Fruit fly (Drosophila melanogaster): ENCODE results near the gene Met.

Met gene

dm6 chrX:11580200-11580840 is 35.6 kb upstream of the Met start, which contains the start of gene nod (continued):
- TF ChIP-seq CG15696 (tag; optimal IDR thresholded peaks at IDR 0.05) (peak; percentile 41), CG13424 (tag; optimal IDR thresholded peaks at IDR 0.05) (peak; percentile 44), pita (GFP tag; optimal IDR thresholded peaks at IDR 0.05) (peak; percentile 89), Eip74EF (GFP tag; optimal IDR thresholded peaks at IDR 0.05) (peak in 1 of 2 experiments; percentile 47), Hsf (GFP tag; optimal IDR thresholded peaks at IDR 0.05) (peak; percentile 68), CG13775 (GFP tag; optimal IDR thresholded peaks at IDR 0.05) (peak; percentile 68), CG2875 (GFP tag; optimal IDR thresholded peaks at IDR 0.05) (peak; percentile 40), Blimp-1 (GFP tag; optimal IDR thresholded peaks at IDR 0.05) (peak; percentile 44), CG8944 (GFP tag; optimal IDR thresholded peaks at IDR 0.05) (peak; percentile 50), slbo (GFP tag; IDR thresholded peaks at IDR 0.05) (peak; percentile 68), usp (GFP tag; optimal IDR thresholded peaks at IDR 0.05) (no peak), CkIIα-i1 (GFP tag; IDR thresholded peaks at IDR 0.05) (no peak), dm (GFP tag; optimal IDR thresholded peaks at IDR 0.05) (peak; percentile 31), Ets97D (GFP tag; optimal IDR thresholded peaks at IDR 0.05) (peak; percentile 94), bab2 (GFP tag; optimal IDR thresholded peaks at IDR 0.05) (peak; percentile 65), CG2120 (GFP tag; optimal IDR thresholded peaks at IDR 0.05) (peak; percentile 80), MESR4 (GFP tag; optimal IDR thresholded peaks at IDR 0.05) (peak; percentile 36), ems (GFP tag; optimal IDR thresholded peaks at IDR 0.05) (peak; percentile 78), CG17361 (GFP tag; IDR thresholded peaks at IDR 0.05) (peak; percentile 71), CG7987 (GFP tag; optimal IDR thresholded peaks at IDR 0.05) (peak; percentile 11), CG4404 (GFP tag; IDR thresholded peaks at IDR 0.05) (peak; percentile 42), dati (GFP tag; IDR thresholded peaks at IDR 0.05) (no peak), Mrtf (GFP tag; IDR thresholded peaks at IDR 0.05) (0 out of 3 replicates have a peak, but pooled peaks have one; percentile 31), grau (tag; optimal IDR thresholded peaks at IDR 0.05) (peak; percentile 60), CG9817 (tag; optimal IDR thresholded peaks at IDR 0.05) (peak; percentile 61), unc-4 (GFP tag; IDR thresholded peaks at IDR 0.05; ENCODE audit: partially characterized antibody) (peak; percentile 77), CG32767 (GFP tag; IDR thresholded peaks at IDR 0.05) (peak; percentile 33; the same call in 1 of the 2 replicates), HLH3B (GFP tag; IDR thresholded peaks at IDR 0.05) (peak; percentile 49; the same call in 1 of the 2 replicates), zen (tag; optimal IDR thresholded peaks at IDR 0.05) (peak; percentile 60), Hmx (GFP tag; optimal IDR thresholded peaks at IDR 0.05) (no peak), ab (GFP tag; optimal IDR thresholded peaks at IDR 0.05) (no peak), her (GFP tag; optimal IDR thresholded peaks at IDR 0.05) (peak; percentile 73), NK7.1 (GFP tag; optimal IDR thresholded peaks at IDR 0.05) (peak; percentile 12), hkb (optimal IDR thresholded peaks at IDR 0.05) (peak; percentile 76), hkb (GFP tag; IDR thresholded peaks at IDR 0.05) (peak; percentile 42; the same call in 1 of the 2 replicates), p53 (GFP tag; optimal IDR thresholded peaks at IDR 0.05) (peak; percentile 61), CG12236 (GFP tag; optimal IDR thresholded peaks at IDR 0.05) (no peak), Dbx (GFP tag; IDR thresholded peaks at IDR 0.05) (peak; percentile 58; the same call in 1 of the 3 replicates), CG11456 (GFP tag; IDR thresholded peaks at IDR 0.05) (peak; percentile 77; the same call in 2 of the 3 replicates), CG1233 (GFP tag; optimal IDR thresholded peaks at IDR 0.05) (peak; percentile 52), Oli (tag; optimal IDR thresholded peaks at IDR 0.05) (peak; percentile 50), emc (GFP tag; optimal IDR thresholded peaks at IDR 0.05) (peak; percentile 37), Hr3 (GFP tag; optimal IDR thresholded peaks at IDR 0.05) (peak; percentile 39), CG4328 (GFP tag; optimal IDR thresholded peaks at IDR 0.05) (peak; percentile 23), CG13123 (GFP tag; optimal IDR thresholded peaks at IDR 0.05) (peak; percentile 51), Atf3 (GFP tag; optimal IDR thresholded peaks at IDR 0.05) (peak; percentile 34), Dll (GFP tag; IDR thresholded peaks at IDR 0.05; ENCODE audit: partially characterized antibody) (peak; percentile 70; the same call in 3 of the 4 replicates), cas (GFP tag; IDR thresholded peaks at IDR 0.05) (peak; percentile 33; the same call in 1 of the 2 replicates), Hmr (GFP tag; optimal IDR thresholded peaks at IDR 0.05) (peak; percentile 86), ro (GFP tag; IDR thresholded peaks at IDR 0.05) (no peak)
